Worm (Caenorhabditis elegans) whole organism, young adult: ENCODE results near the gene F22F1.2.

Source experiments
- D2030.7 ChIP-seq: fragments of 200-800 bp; sonication (Bioruptor generic); IDR thresholded peaks from 2 replicates; pipeline ENCODE4 v1.3.6; 2022; ENCODE audit warnings: missing genetic modification reagents, missing genetic modification characterization, missing compliant biosample characterization
- F10E7.11 ChIP-seq: sonication (generic microtip); optimal IDR thresholded peaks from 2 replicates; lab custom pipeline; 2017; ENCODE audit warnings: mild to moderate bottlenecking, missing genetic modification characterization, moderate library complexity, missing compliant biosample characterization
- F39B2.1 ChIP-seq: fragments of 200-800 bp; sonication (Bioruptor generic); IDR thresholded peaks from 2 replicates; pipeline ENCODE4 v1.3.6; 2022; ENCODE audit warnings: missing genetic modification reagents, missing genetic modification characterization, missing compliant biosample characterization
- F49E8.2 ChIP-seq: sonication (generic microtip); optimal IDR thresholded peaks from 3 replicates; lab custom pipeline; 2017; ENCODE audit warnings: missing genetic modification characterization, mild to moderate bottlenecking, missing compliant biosample characterization, antibody characterized with exemption, moderate library complexity; ENCODE audit not compliant: insufficient read depth
- F57A8.1 ChIP-seq: fragments of 200-800 bp; sonication (Bioruptor generic); optimal IDR thresholded peaks from 2 replicates; lab custom pipeline; 2018; ENCODE audit warnings: mild to moderate bottlenecking, missing genetic modification characterization, moderate library complexity, missing compliant biosample characterization
- K11D2.4 ChIP-seq: fragments of 200-800 bp; sonication (Bioruptor generic); IDR thresholded peaks from 2 replicates; pipeline ENCODE4 v1.3.6; 2022; ENCODE audit warnings: missing genetic modification reagents, missing genetic modification characterization, missing compliant biosample characterization
- K12H6.12 ChIP-seq: fragments of 200-800 bp; sonication (Bioruptor generic); optimal IDR thresholded peaks from 2 replicates; lab custom pipeline; 2018; ENCODE audit warnings: mild to moderate bottlenecking, missing genetic modification characterization, missing compliant biosample characterization
- T26A5.8 ChIP-seq: sonication (generic microtip); optimal IDR thresholded peaks from 2 replicates; lab custom pipeline; 2016; ENCODE audit warnings: missing genetic modification characterization, missing compliant biosample characterization
- ZK185.1 ChIP-seq: sonication (generic microtip); optimal IDR thresholded peaks from 2 replicates; lab custom pipeline; 2016; ENCODE audit warnings: mild to moderate bottlenecking, missing genetic modification characterization, missing compliant biosample characterization; ENCODE audit not compliant: poor library complexity, severe bottlenecking
- aptf-3 ChIP-seq: fragments of 200-800 bp; sonication (Bioruptor generic); IDR thresholded peaks from 2 replicates; pipeline ENCODE4 v1.3.6; 2022; ENCODE audit warnings: missing genetic modification characterization, missing compliant biosample characterization
- atf-7 ChIP-seq: sonication (generic microtip); optimal IDR thresholded peaks from 2 replicates; lab custom pipeline; 2017; ENCODE audit warnings: mild to moderate bottlenecking, missing genetic modification characterization, missing compliant biosample characterization
- athp-1 ChIP-seq: sonication (generic microtip); optimal IDR thresholded peaks from 2 replicates; lab custom pipeline; 2017; ENCODE audit warnings: mild to moderate bottlenecking, missing genetic modification characterization, missing compliant biosample characterization
- bed-1 ChIP-seq: fragments of 200-800 bp; sonication (Bioruptor generic); IDR thresholded peaks from 2 replicates; pipeline ENCODE4 v1.3.6; 2022; ENCODE audit warnings: missing genetic modification reagents, missing genetic modification characterization, missing compliant biosample characterization
- ceh-27 ChIP-seq: fragments of 200-800 bp; sonication (Bioruptor generic); optimal IDR thresholded peaks from 2 replicates; lab custom pipeline; 2018; ENCODE audit warnings: mild to moderate bottlenecking, missing genetic modification characterization, moderate library complexity, missing compliant biosample characterization
- dox-1 ChIP-seq: fragments of 200-800 bp; sonication (Bioruptor generic); IDR thresholded peaks from 2 replicates; pipeline ENCODE4 v1.3.6; 2022; ENCODE audit warnings: missing genetic modification reagents, missing genetic modification characterization, missing compliant biosample characterization
- egl-44 ChIP-seq: fragments of 200-800 bp; sonication (Bioruptor generic); IDR thresholded peaks from 2 replicates; pipeline ENCODE4 v1.3.6; 2022; ENCODE audit warnings: missing genetic modification reagents, missing genetic modification characterization, missing compliant biosample characterization
- egrh-3 ChIP-seq: fragments of 200-800 bp; sonication (Bioruptor generic); IDR thresholded peaks from 2 replicates; pipeline ENCODE4 v1.3.6; 2022; ENCODE audit warnings: missing genetic modification reagents, missing genetic modification characterization, missing compliant biosample characterization
- him-1 ChIP-seq: sonication (generic microtip); optimal IDR thresholded peaks from 2 replicates; lab custom pipeline; 2016; ENCODE audit warnings: missing genotype, missing genetic modification reagents, missing genetic modification characterization, missing compliant biosample characterization
- hlh-26 ChIP-seq: fragments of 200-800 bp; sonication (Bioruptor generic); conservative IDR thresholded peaks from 2 replicates; pipeline ENCODE4 v1.3.6; 2022; ENCODE audit warnings: missing genetic modification reagents, missing genetic modification characterization, missing compliant biosample characterization
- hmg-1.2 ChIP-seq: fragments of 200-800 bp; sonication (Bioruptor generic); IDR thresholded peaks from 2 replicates; pipeline ENCODE4 v1.3.6; 2022; ENCODE audit warnings: missing genetic modification reagents, missing genetic modification characterization, missing compliant biosample characterization
- lin-35 ChIP-seq, 3 experiments: fragments of 150-350 bp in 2 of 3; sonication (generic microtip) in 1 of 3; optimal IDR thresholded peaks; 2 replicates each; lab custom pipeline; 2014 to 2018; ENCODE audit warnings: missing biosample characterization in 3 of 3, missing genetic modification characterization in 3 of 3, missing genetic modification reagents in 3 of 3
- lin-40 ChIP-seq: sonication (generic microtip); optimal IDR thresholded peaks from 2 replicates; lab custom pipeline; 2016; ENCODE audit warnings: missing genetic modification characterization, mild to moderate bottlenecking, missing compliant biosample characterization, missing genotype, missing genetic modification reagents
- lin-54 ChIP-seq: fragments of 200-800 bp; sonication (Bioruptor generic); optimal IDR thresholded peaks from 2 replicates; lab custom pipeline; 2018; ENCODE audit warnings: mild to moderate bottlenecking, missing genetic modification characterization, missing compliant biosample characterization
- lsl-1 ChIP-seq: fragments of 200-800 bp; sonication (Bioruptor generic); optimal IDR thresholded peaks from 2 replicates; lab custom pipeline; 2018; ENCODE audit warnings: mild to moderate bottlenecking, missing genetic modification characterization, moderate library complexity, missing compliant biosample characterization
- madf-3 ChIP-seq: fragments of 200-800 bp; sonication (Bioruptor generic); IDR thresholded peaks from 2 replicates; pipeline ENCODE4 v1.3.6; 2022; ENCODE audit warnings: missing genetic modification reagents, missing genetic modification characterization, missing compliant biosample characterization
- mxl-1 ChIP-seq: sonication (generic microtip); optimal IDR thresholded peaks from 2 replicates; lab custom pipeline; 2016; ENCODE audit warnings: missing genetic modification characterization, missing compliant biosample characterization
- nhr-120 ChIP-seq: fragments of 200-800 bp; sonication (Bioruptor generic); IDR thresholded peaks from 2 replicates; pipeline ENCODE4 v1.3.6; 2022; ENCODE audit warnings: missing genetic modification characterization, missing compliant biosample characterization
- pbrm-1 ChIP-seq: fragments of 200-800 bp; sonication (Bioruptor generic); IDR thresholded peaks from 2 replicates; pipeline ENCODE4 v1.3.6; 2022; ENCODE audit warnings: missing genetic modification reagents, missing genetic modification characterization, missing compliant biosample characterization
- snpc-1.1 ChIP-seq: sonication (generic microtip); optimal IDR thresholded peaks from 2 replicates; lab custom pipeline; 2017; ENCODE audit warnings: missing genetic modification characterization, mild to moderate bottlenecking, missing compliant biosample characterization, antibody characterized with exemption, moderate library complexity, missing genotype, missing genetic modification reagents; ENCODE audit not compliant: insufficient read depth
- tbp1 ChIP-seq: fragments of 200-800 bp; sonication (Bioruptor generic); optimal IDR thresholded peaks from 2 replicates; lab custom pipeline; 2018; ENCODE audit warnings: mild to moderate bottlenecking, missing genetic modification characterization, missing compliant biosample characterization
- zfh-2 ChIP-seq: fragments of 200-800 bp; sonication (Bioruptor generic); conservative IDR thresholded peaks from 2 replicates; pipeline ENCODE4 v1.3.6; 2022; ENCODE audit warnings: missing genetic modification reagents, missing genetic modification characterization, missing compliant biosample characterization
- ztf-25 ChIP-seq: fragments of 200-800 bp; sonication (Bioruptor generic); IDR thresholded peaks from 2 replicates; pipeline ENCODE4 v1.3.6; 2022; ENCODE audit warnings: missing genetic modification reagents, missing genetic modification characterization, missing compliant biosample characterization
- ztf-28 ChIP-seq: fragments of 200-800 bp; sonication (Bioruptor generic); IDR thresholded peaks from 2 replicates; pipeline ENCODE4 v1.3.6; 2022; ENCODE audit warnings: missing genetic modification reagents, missing genetic modification characterization, missing compliant biosample characterization

The F22F1.2 gene

ce11 chrX:8162793-8163192 lies 12.3 kb upstream of the F22F1.2 start, which contains the start of gene F22F1.3:
Gene F22F1.3 (minus strand): TSS chrX:8163073.
- TF ChIP-seq D2030.7 (no peak), F10E7.11 (tag; lab: Kevin White, UChicago) (no peak), mxl-1 (tag; lab: Kevin White, UChicago) (no peak), egrh-3 (GFP tag; lab: Robert Waterston, UW) (no peak), him-1 (tag; lab: Kevin White, UChicago) (no peak), dox-1 (no peak), ZK185.1 (tag; lab: Kevin White, UChicago) (no peak), ztf-28 (GFP tag; lab: Robert Waterston, UW) (no peak), lsl-1 (GFP tag; lab: Kevin White, UChicago) (no peak), hlh-26 (GFP tag; lab: Robert Waterston, UW) (no peak), lin-35 (GFP tag; optimal IDR thresholded peaks at IDR 0.05; lab: Kevin White, UChicago) (no peak), atf-7 (tag; lab: Kevin White, UChicago) (no peak), F49E8.2 (tag; lab: Kevin White, UChicago) (no peak), hmg-1.2 (GFP tag; lab: Robert Waterston, UW) (no peak), snpc-1.1 (tag; lab: Kevin White, UChicago) (no peak), K11D2.4 (GFP tag; lab: Robert Waterston, UW) (no peak), lin-40 (tag; lab: Kevin White, UChicago) (no peak)
- TF ChIP-seq, all 124 proteins: peak for 0

DNA sequence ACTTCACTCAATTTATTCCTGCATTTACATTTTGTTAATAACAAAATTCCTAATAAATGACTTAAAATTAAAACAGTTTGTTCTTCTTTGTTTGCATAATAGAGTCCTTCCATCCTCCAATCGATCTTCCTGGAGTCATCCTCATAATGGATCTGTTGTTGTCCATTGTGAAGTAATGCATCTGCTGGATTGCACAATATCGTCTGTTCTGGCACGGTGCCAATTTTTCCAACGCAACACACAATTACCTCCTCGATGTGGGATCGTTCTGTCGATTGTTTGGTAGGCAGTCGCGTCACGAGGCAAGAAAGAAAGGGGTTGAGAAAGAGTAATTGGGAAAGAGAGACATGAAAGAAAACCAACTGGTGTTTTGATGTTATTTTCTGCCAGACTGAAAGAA lies 9.5 kb upstream of the F22F1.2 start:
- TF ChIP-seq lin-54 (no peak), ceh-27 (GFP tag; lab: Kevin White, UChicago) (peak; percentile 47), K12H6.12 (peak; percentile 54)

DNA sequence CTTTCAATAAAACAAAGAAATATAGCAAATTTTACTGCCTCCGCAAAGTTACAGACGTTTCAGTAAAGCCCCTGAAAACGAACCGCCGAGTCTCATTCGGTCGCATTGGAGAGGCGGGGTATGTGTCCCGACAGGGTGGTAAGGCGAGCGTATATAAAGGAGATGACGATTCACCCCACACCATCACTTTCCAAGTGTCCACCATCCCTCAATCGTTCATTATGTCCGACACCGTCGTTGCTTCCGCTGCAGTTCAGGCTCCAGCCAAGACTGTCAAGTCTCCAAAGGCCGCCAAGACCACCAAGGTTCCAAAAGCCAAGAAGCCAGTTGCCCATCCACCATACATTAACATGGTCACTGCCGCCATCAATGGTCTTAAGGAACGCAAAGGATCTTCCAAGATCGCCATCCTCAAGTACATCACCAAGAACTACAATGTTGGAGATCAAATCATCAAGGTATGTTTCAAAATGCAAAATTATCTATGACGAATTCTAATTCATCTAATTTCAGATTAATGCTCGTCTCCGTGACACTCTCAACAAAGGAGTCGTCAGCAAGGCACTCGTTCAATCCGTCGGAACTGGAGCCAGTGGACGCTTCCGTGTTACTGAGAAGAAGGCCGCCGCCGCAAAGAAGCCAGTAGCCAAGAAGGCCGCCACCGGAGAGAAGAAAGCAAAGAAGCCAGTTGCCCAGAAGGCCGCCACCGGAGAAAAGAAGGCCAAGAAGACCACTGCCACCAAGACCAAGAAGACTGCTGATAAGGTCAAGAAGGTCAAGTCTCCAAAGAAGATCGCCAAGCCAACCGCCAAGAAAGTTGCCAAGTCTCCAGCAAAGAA lies 8.7 kb upstream of the F22F1.2 start, which contains the start of gene hil-3:
TSS of gene hil-3 (plus strand) at position 195 of the 839 bp plus-strand sequence.
- TF ChIP-seq tbp1 (GFP tag; lab: Kevin White, UChicago) = peak; percentile 29
- peak; percentile 43; the same call in 1 of the 2 replicates for TF ChIP-seq pbrm-1 (GFP tag; lab: Robert Waterston, UW)
- 0 out of 2 replicates have a peak, but pooled peaks have one; percentile 5 for TF ChIP-seq ztf-25 (GFP tag; lab: Robert Waterston, UW)
- TF ChIP-seq F39B2.1 = peak; percentile 98
- no peak for TF ChIP-seq madf-3
- peak; percentile 32; the same call in 1 of the 2 replicates for TF ChIP-seq egrh-3 (GFP tag; lab: Robert Waterston, UW)
- no peak for TF ChIP-seq egl-44
- TF ChIP-seq F57A8.1 = no peak
- TF ChIP-seq zfh-2 (GFP tag; lab: Robert Waterston, UW) = peak; percentile 64
- 0 out of 2 replicates have a peak, but pooled peaks have one; percentile 53 for TF ChIP-seq bed-1 (GFP tag; lab: Robert Waterston, UW)
- 0 out of 2 replicates have a peak, but pooled peaks have one; percentile 17 for TF ChIP-seq nhr-120 (GFP tag; lab: Robert Waterston, UW)
- peak; percentile 11 for TF ChIP-seq ceh-27 (GFP tag; lab: Kevin White, UChicago)

DNA sequence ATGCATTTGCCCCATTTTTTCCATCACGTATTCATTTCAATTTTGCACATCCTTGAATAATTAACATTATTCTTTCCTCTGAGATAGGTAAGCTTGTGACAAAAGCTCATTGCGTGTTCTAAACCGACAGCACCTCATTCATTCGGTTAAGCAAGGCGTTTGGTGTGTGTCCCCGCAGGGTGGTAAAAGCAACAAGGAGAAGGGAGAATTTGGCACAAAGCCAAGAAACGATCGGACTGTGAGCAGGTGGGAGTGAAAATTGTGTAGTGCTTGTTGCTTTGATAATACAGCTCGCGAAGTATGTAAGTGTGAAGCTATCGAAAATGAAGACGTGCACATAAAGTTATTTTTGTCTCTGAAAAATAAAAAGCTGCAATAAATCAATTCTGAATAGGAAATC lies 6.6 kb upstream of the F22F1.2 start:
- TF ChIP-seq aptf-3 (GFP tag; lab: Robert Waterston, UW) = no peak
- TF ChIP-seq T26A5.8 = no peak
- TF ChIP-seq F39B2.1 = peak; percentile 97
- TF ChIP-seq athp-1 (tag; lab: Kevin White, UChicago) = no peak
- no peak for TF ChIP-seq dox-1
